Worm (Caenorhabditis elegans) whole organism, late embryonic: Measurements from ENCODE around the gene F43C11.7.

ENCODE experiments used
- ama-1 ChIP-seq: fragments of 150-350 bp; optimal IDR thresholded peaks from 2 replicates; lab custom pipeline; 2014
- hlh-8 ChIP-seq: sonication (generic microtip); optimal IDR thresholded peaks from 2 replicates; lab custom pipeline; 2016; ENCODE audit warnings: missing genotype, missing genetic modification characterization, missing compliant biosample characterization
- unc-42 ChIP-seq: sonication (generic microtip); optimal IDR thresholded peaks from 2 replicates; lab custom pipeline; 2016; ENCODE audit warnings: missing genotype, missing genetic modification characterization, missing compliant biosample characterization

ce11 chrII:2356795-2357194, 21.1 kb downstream of the F43C11.7 start, which contains the start of gene F43C11.1:
- TF ChIP-seq hlh-8 (no peak), ama-1 (no peak), unc-42 (no peak)
